Fruit fly (Drosophila melanogaster) whole organism, wandering third instar larva: ENCODE measurements around the gene rost.

ENCODE experiments used
- Abd-B ChIP-seq: fragments of >200 bp; optimal IDR thresholded peaks from 2 replicates; lab custom pipeline; 2017; ENCODE audit warnings: missing biosample characterization, missing genetic modification characterization
- CG32264 ChIP-seq: fragments of 200-800 bp; sonication (Bioruptor generic); optimal IDR thresholded peaks from 2 replicates; lab custom pipeline; 2016; ENCODE audit warnings: missing biosample characterization, missing genetic modification characterization
- CG9705 ChIP-seq: fragments of 200-800 bp; sonication (Bioruptor generic); optimal IDR thresholded peaks from 2 replicates; lab custom pipeline; 2018; ENCODE audit warnings: missing biosample characterization, mild to moderate bottlenecking, missing genetic modification characterization
- CrebA ChIP-seq: fragments of 200-800 bp; sonication (Bioruptor generic); optimal IDR thresholded peaks from 2 replicates; lab custom pipeline; 2016; ENCODE audit warnings: missing biosample characterization, mild to moderate bottlenecking, missing genetic modification characterization, borderline replicate concordance
- Dfd ChIP-seq: fragments of >200 bp; optimal IDR thresholded peaks from 2 replicates; lab custom pipeline; 2017; ENCODE audit warnings: missing biosample characterization, missing genetic modification characterization
- Dif ChIP-seq: fragments of 200-275, 200-300 bp; sonication (Bioruptor generic); optimal IDR thresholded peaks from 2 replicates; lab custom pipeline; 2018; ENCODE audit warnings: missing biosample characterization, missing genetic modification characterization; ENCODE audit not compliant: partially characterized antibody
- GATAd ChIP-seq: sonication (Bioruptor generic); optimal IDR thresholded peaks from 2 replicates; lab custom pipeline; 2016; ENCODE audit warnings: missing biosample characterization, missing genetic modification characterization
- HLH106 ChIP-seq: fragments of 200-800 bp; optimal IDR thresholded peaks from 3 replicates; lab custom pipeline; 2019; ENCODE audit warnings: missing biosample characterization, mild to moderate bottlenecking, missing genetic modification characterization, moderate library complexity
- Hnf4 ChIP-seq: fragments of 200-800 bp; sonication (Bioruptor generic); optimal IDR thresholded peaks from 2 replicates; lab custom pipeline; 2016; ENCODE audit warnings: missing biosample characterization, mild to moderate bottlenecking, missing genetic modification characterization
- Hr78 ChIP-seq: fragments of >200 bp; optimal IDR thresholded peaks from 2 replicates; lab custom pipeline; 2017; ENCODE audit warnings: missing biosample characterization, missing genetic modification characterization
- Hr83 ChIP-seq: fragments of 200-300 bp; sonication (Bioruptor generic); optimal IDR thresholded peaks from 2 replicates; lab custom pipeline; 2016; ENCODE audit warnings: missing biosample characterization, mild to moderate bottlenecking, missing genetic modification characterization, moderate library complexity; ENCODE audit not compliant: poor library complexity, severe bottlenecking
- Jra ChIP-seq: sonication (Bioruptor generic); optimal IDR thresholded peaks from 2 replicates; lab custom pipeline; 2016; ENCODE audit warnings: missing biosample characterization, missing genetic modification characterization
- Mio ChIP-seq: sonication (Bioruptor generic); optimal IDR thresholded peaks from 2 replicates; lab custom pipeline; 2016; ENCODE audit warnings: missing biosample characterization, missing genetic modification characterization
- Myc ChIP-seq: fragments of >200 bp; optimal IDR thresholded peaks from 2 replicates; lab custom pipeline; 2017
- N ChIP-seq: fragments of >200 bp; optimal IDR thresholded peaks from 2 replicates; lab custom pipeline; 2018; ENCODE audit warnings: missing biosample characterization, missing external identifiers, missing genetic modification characterization
- OdsH ChIP-seq: fragments of 200-800 bp; sonication (Bioruptor generic); optimal IDR thresholded peaks from 2 replicates; lab custom pipeline; 2016; ENCODE audit warnings: missing biosample characterization, mild to moderate bottlenecking, missing genetic modification characterization
- Rel ChIP-seq, 2 experiments: fragments of 200-800 bp; sonication (Bioruptor generic) in 1 of 2; optimal IDR thresholded peaks; 2 replicates in 1 of 2; 3 replicates in 1 of 2; lab custom pipeline; 2016 to 2019; ENCODE audit warnings: mild to moderate bottlenecking in 2 of 2, missing biosample characterization in 2 of 2, missing genetic modification characterization in 2 of 2, moderate library complexity in 1 of 2
- Sp1 ChIP-seq: fragments of 200-800 bp; sonication (Bioruptor generic); optimal IDR thresholded peaks from 3 replicates; lab custom pipeline; 2019; ENCODE audit warnings: missing biosample characterization, mild to moderate bottlenecking, missing genetic modification characterization, moderate library complexity
- Vsx2 ChIP-seq: fragments of 200-300, 225-300 bp; sonication (Bioruptor generic); optimal IDR thresholded peaks from 2 replicates; lab custom pipeline; 2018; ENCODE audit warnings: missing biosample characterization, missing genetic modification characterization; ENCODE audit not compliant: partially characterized antibody
- br ChIP-seq: fragments of 200-800 bp; sonication (Bioruptor generic); optimal IDR thresholded peaks from 2 replicates; lab custom pipeline; 2016; ENCODE audit warnings: missing biosample characterization, missing genetic modification characterization
- brk ChIP-seq: fragments of 200-800 bp; sonication (Bioruptor generic); optimal IDR thresholded peaks from 2 replicates; lab custom pipeline; 2016; ENCODE audit warnings: missing biosample characterization, mild to moderate bottlenecking, missing genetic modification characterization
- dl ChIP-seq, 2 experiments: fragments of 175-275, 200-275 bp in 1 of 2; fragments of 200-275 bp in 1 of 2; sonication (Bioruptor generic); optimal IDR thresholded peaks; lab custom pipeline; 2018; ENCODE audit warnings: mild to moderate bottlenecking in 2 of 2, missing biosample characterization in 2 of 2, missing genetic modification characterization in 2 of 2, moderate library complexity in 2 of 2; ENCODE audit not compliant: partially characterized antibody in 2 of 2, insufficient read depth in 1 of 2
- dmrt93B ChIP-seq: fragments of 200-800 bp; sonication (Bioruptor generic); optimal IDR thresholded peaks from 2 replicates; lab custom pipeline; 2018; ENCODE audit warnings: missing biosample characterization, mild to moderate bottlenecking, missing genetic modification characterization
- dsf ChIP-seq: sonication (Bioruptor generic); optimal IDR thresholded peaks from 2 replicates; lab custom pipeline; 2016; ENCODE audit warnings: missing biosample characterization, missing genetic modification characterization, borderline replicate concordance
- ey ChIP-seq: fragments of 200-800 bp; sonication (Bioruptor generic); optimal IDR thresholded peaks from 2 replicates; lab custom pipeline; 2016; ENCODE audit warnings: missing biosample characterization, missing genetic modification characterization
- foxo ChIP-seq, 2 experiments: fragments of 200-800 bp; sonication (Bioruptor generic); optimal IDR thresholded peaks; 2 replicates in 1 of 2; 3 replicates in 1 of 2; lab custom pipeline; 2016 to 2017; ENCODE audit warnings: missing biosample characterization in 2 of 2, missing genetic modification characterization in 2 of 2
- fru ChIP-seq: fragments of 200-800 bp; sonication (Bioruptor generic); optimal IDR thresholded peaks from 3 replicates; lab custom pipeline; 2016; ENCODE audit warnings: missing biosample characterization, mild to moderate bottlenecking, missing genetic modification characterization
- h ChIP-seq: fragments of 200-800 bp; sonication (Bioruptor generic); optimal IDR thresholded peaks from 3 replicates; lab custom pipeline; 2016; ENCODE audit warnings: missing biosample characterization, mild to moderate bottlenecking, missing genetic modification characterization
- jim ChIP-seq: fragments of 175-275, 200-325 bp; sonication (Bioruptor generic); optimal IDR thresholded peaks from 2 replicates; lab custom pipeline; 2016; ENCODE audit warnings: missing biosample characterization, mild to moderate bottlenecking, missing genetic modification characterization
- lola ChIP-seq: fragments of >200 bp; optimal IDR thresholded peaks from 2 replicates; lab custom pipeline; 2017; ENCODE audit warnings: missing biosample characterization, missing genetic modification characterization
- pan ChIP-seq: fragments of >200 bp; optimal IDR thresholded peaks from 2 replicates; lab custom pipeline; 2017
- psq ChIP-seq: fragments of 200-800 bp; sonication (Bioruptor generic); optimal IDR thresholded peaks from 3 replicates; lab custom pipeline; 2017; ENCODE audit warnings: missing biosample characterization, mild to moderate bottlenecking, missing genetic modification characterization, moderate library complexity
- rgr ChIP-seq: fragments of 200-800 bp; sonication (Bioruptor generic); optimal IDR thresholded peaks from 3 replicates; lab custom pipeline; 2016; ENCODE audit warnings: missing biosample characterization, mild to moderate bottlenecking, missing genetic modification characterization
- sage ChIP-seq: fragments of 200-800 bp; sonication (Bioruptor generic); optimal IDR thresholded peaks from 2 replicates; lab custom pipeline; 2016; ENCODE audit warnings: missing biosample characterization, mild to moderate bottlenecking, missing genetic modification characterization
- sv ChIP-seq: fragments of 200-800 bp; sonication (Bioruptor generic); optimal IDR thresholded peaks from 3 replicates; lab custom pipeline; 2016; ENCODE audit warnings: missing biosample characterization, missing genetic modification characterization
- tai ChIP-seq: sonication (Bioruptor generic); optimal IDR thresholded peaks from 2 replicates; lab custom pipeline; 2016; ENCODE audit warnings: missing biosample characterization, missing genetic modification characterization
- usp ChIP-seq: fragments of >200 bp; optimal IDR thresholded peaks from 2 replicates; lab custom pipeline; 2017; ENCODE audit warnings: missing biosample characterization, missing genetic modification characterization
- woc ChIP-seq: sonication (Bioruptor generic); optimal IDR thresholded peaks from 2 replicates; lab custom pipeline; 2016; ENCODE audit warnings: missing biosample characterization, mild to moderate bottlenecking, missing genetic modification characterization

The rost gene

dm6 chr2L:8958046-8958497 is 31.3 kb downstream of the rost start:
- no peak for TF ChIP-seq Mio (GFP tag; lab: Kevin White, UChicago)
- TF ChIP-seq N (GFP tag; lab: Kevin White, UChicago): no peak
- TF ChIP-seq sage: no peak
- no peak for TF ChIP-seq Dfd (GFP tag; lab: Kevin White, UChicago)
- peak; percentile 94 for TF ChIP-seq ey
- TF ChIP-seq sv (GFP tag; lab: Kevin White, UChicago): peak; percentile 91
- peak; percentile 3 for TF ChIP-seq CG9705 (GFP tag; lab: Kevin White, UChicago)
- TF ChIP-seq Hr78 (GFP tag; lab: Kevin White, UChicago): no peak
- TF ChIP-seq pan (lab: Kevin White, UChicago): no peak
- peak; percentile 77 for TF ChIP-seq OdsH (GFP tag; lab: Kevin White, UChicago)
- TF ChIP-seq dl (GFP tag; optimal IDR thresholded peaks at IDR 0.05; lab: Kevin White, UChicago; ENCODE audit: insufficient read depth in 1 of 2, partially characterized antibody in 2 of 2): no peak
- TF ChIP-seq rgr (GFP tag; lab: Kevin White, UChicago): peak; percentile 80
- no peak for TF ChIP-seq Abd-B
- TF ChIP-seq br: peak; percentile 55
- peak; percentile 66 for TF ChIP-seq Hnf4 (GFP tag; lab: Kevin White, UChicago)
- no peak for TF ChIP-seq lola
- no peak for TF ChIP-seq Vsx2 (GFP tag; lab: Kevin White, UChicago)
- TF ChIP-seq GATAd (GFP tag; lab: Kevin White, UChicago): no peak
- TF ChIP-seq CrebA (GFP tag; lab: Kevin White, UChicago): peak; percentile 57
- no peak for TF ChIP-seq Rel (GFP tag; optimal IDR thresholded peaks at IDR 0.05; lab: Kevin White, UChicago)
- TF ChIP-seq Rel (tag; optimal IDR thresholded peaks at IDR 0.05; lab: Kevin White, UChicago): no peak
- peak; percentile 56 for TF ChIP-seq tai (GFP tag; lab: Kevin White, UChicago)
- peak; percentile 93 for TF ChIP-seq fru (GFP tag; lab: Kevin White, UChicago)
- TF ChIP-seq usp (GFP tag; lab: Kevin White, UChicago): no peak
- TF ChIP-seq jim: no peak
- TF ChIP-seq dmrt93B (GFP tag; lab: Kevin White, UChicago): peak; percentile 40
- no peak for TF ChIP-seq dsf (GFP tag; lab: Kevin White, UChicago)
- no peak for TF ChIP-seq Myc (lab: Kevin White, UChicago)
- TF ChIP-seq Sp1 (GFP tag; lab: Kevin White, UChicago): no peak
- peak; percentile 18 for TF ChIP-seq Hr83 (GFP tag; lab: Kevin White, UChicago)
- peak in 1 of 2 experiments; percentile 86 for TF ChIP-seq foxo (GFP tag; optimal IDR thresholded peaks at IDR 0.05; lab: Kevin White, UChicago)
- TF ChIP-seq Jra (GFP tag; lab: Kevin White, UChicago): peak; percentile 27
- peak; percentile 56 for TF ChIP-seq HLH106 (tag; lab: Kevin White, UChicago)
- no peak for TF ChIP-seq Dif (GFP tag; lab: Kevin White, UChicago)
- no peak for TF ChIP-seq CG32264 (GFP tag; lab: Kevin White, UChicago)
- peak; percentile 95 for TF ChIP-seq brk (GFP tag; lab: Kevin White, UChicago)
- peak; percentile 87 for TF ChIP-seq psq (GFP tag; lab: Kevin White, UChicago)
- peak; percentile 79 for TF ChIP-seq h (GFP tag; lab: Kevin White, UChicago)
- peak; percentile 13 for TF ChIP-seq woc (GFP tag; lab: Kevin White, UChicago)

DNA sequence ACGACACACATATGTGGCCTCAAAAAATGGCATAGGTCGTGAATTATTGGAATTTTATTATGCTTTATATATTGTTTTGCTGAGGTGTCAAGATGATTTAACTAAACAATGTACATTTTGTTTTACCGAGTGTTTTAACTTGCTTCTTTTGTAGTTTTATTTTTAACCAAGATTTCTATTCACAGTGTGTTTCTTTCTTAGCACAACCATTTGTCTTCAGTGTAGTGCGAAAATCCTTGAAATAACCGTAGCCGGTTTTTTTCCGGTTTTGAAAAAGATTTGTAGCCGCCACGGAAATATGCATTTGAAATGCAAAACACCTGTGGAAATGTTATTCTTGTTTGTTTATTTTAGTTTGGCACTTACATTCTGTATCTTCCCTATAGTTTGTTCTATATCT is 32.2 kb downstream of the rost start:
- TF ChIP-seq Myc (lab: Kevin White, UChicago): no peak
- no peak for TF ChIP-seq fru (GFP tag; lab: Kevin White, UChicago)
- no peak for TF ChIP-seq Dif (GFP tag; lab: Kevin White, UChicago)
- no peak for TF ChIP-seq usp (GFP tag; lab: Kevin White, UChicago)
- TF ChIP-seq Abd-B: no peak
- TF ChIP-seq pan (lab: Kevin White, UChicago): no peak
- TF ChIP-seq dmrt93B (GFP tag; lab: Kevin White, UChicago): no peak
- no peak for TF ChIP-seq N (GFP tag; lab: Kevin White, UChicago)
- TF ChIP-seq h (GFP tag; lab: Kevin White, UChicago): no peak
- TF ChIP-seq HLH106 (tag; lab: Kevin White, UChicago): no peak
- no peak for TF ChIP-seq ey
- no peak for TF ChIP-seq Mio (GFP tag; lab: Kevin White, UChicago)
- TF ChIP-seq jim: no peak
- TF ChIP-seq Hnf4 (GFP tag; lab: Kevin White, UChicago): no peak
- no peak for TF ChIP-seq Vsx2 (GFP tag; lab: Kevin White, UChicago)
- no peak for TF ChIP-seq CG32264 (GFP tag; lab: Kevin White, UChicago)
- TF ChIP-seq tai (GFP tag; lab: Kevin White, UChicago): no peak
- TF ChIP-seq CrebA (GFP tag; lab: Kevin White, UChicago): no peak
- no peak for TF ChIP-seq Dfd (GFP tag; lab: Kevin White, UChicago)
- TF ChIP-seq, all 38 proteins: peak for 0
